Fruit fly (Drosophila melanogaster) ovary, adult (tissue): Measurements from ENCODE around the gene Gel.
A peak's percentile ranks its signal among the peaks of the same experiment; 100 is the strongest.
"Not testable (repeated sequence)": the region's sequence is repeated elsewhere in the genome, so short reads cannot be mapped to it uniquely, and the experiment has no call there.

Experiments used
- CG17801 ChIP-seq: fragments of 200-800 bp; optimal IDR thresholded peaks from 2 replicates; lab custom pipeline; 2019; ENCODE audit warnings: missing biosample characterization, mild to moderate bottlenecking, missing genetic modification characterization, moderate library complexity; ENCODE audit not compliant: partially characterized antibody

The Gel gene

DNA sequence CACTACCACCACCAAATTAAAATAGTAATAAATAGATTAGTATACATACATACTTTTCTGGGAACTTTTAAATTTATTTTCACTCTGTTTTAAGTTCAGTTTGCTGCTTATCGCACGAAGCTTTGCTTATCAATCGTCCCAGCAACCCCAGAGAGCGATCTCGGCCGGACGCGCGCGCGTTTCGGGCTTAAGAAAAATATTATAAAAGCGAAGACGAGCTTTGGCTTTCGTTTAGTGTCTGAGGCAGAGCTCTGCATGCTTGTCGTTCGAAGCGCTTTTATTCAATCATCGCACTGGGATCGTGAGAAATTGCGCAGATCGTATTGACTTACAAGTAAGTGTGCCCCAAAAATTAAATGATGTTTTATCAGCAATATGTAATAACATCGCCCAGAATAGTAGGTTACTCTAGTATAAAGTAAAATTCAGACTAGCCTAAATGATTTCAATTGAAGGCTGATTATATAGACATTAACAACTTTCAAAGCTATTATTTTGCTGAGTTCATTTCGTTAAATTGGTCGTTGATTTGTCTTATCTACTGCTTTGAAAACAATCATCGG lies at the start of gene Gel:
Gel (plus strand) TSS at position 227 of the 563 bp plus-strand sequence.
- no peak for TF ChIP-seq CG17801 (GFP tag; lab: Kevin White, UChicago)

DNA sequence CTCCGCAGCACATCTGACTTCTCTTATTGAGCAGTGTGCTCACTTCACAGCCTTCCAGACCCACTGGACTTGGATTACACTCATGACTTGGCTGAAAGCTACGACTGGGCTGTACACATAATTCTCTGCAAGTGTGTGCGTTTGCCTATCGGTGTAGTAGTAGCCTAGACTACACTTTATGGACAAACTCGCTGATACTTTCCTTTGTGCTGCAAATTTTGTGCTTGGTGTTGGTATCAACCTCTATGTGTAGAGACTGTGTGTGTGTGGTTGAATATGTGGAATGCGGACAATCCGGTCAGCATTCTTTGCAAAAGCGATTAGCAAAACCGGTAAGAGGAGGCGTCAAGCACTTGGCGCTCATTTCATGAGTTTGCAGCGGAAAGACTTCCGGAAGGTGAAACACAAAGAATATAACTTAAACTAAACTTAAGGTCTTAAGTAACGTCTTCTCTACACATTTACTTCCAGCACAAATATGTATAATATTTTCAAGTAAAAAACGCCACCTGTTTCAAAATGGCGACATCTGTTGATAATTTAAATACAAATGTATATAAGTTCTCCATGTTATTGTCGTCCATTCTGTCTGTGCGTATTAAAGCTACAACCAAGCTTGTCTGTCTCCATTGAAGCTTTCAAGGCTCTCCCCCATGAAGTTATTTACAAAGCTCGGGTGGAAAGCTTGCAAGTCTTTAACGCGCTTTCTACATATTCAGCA lies 48.0 kb upstream of the Gel start:
- TF ChIP-seq CG17801 (GFP tag; lab: Kevin White, UChicago) = no peak

- TF ChIP-seq CG17801 (GFP tag; lab: Kevin White, UChicago) = no peak
Measured at dm6 chr3R:4190160-4190559, 44.9 kb upstream of the Gel start, which contains the start of gene Dsk. Gene Dsk, minus strand, starts transcription at chr3R:4190260.

- peak; percentile 76 for TF ChIP-seq CG17801 (GFP tag; lab: Kevin White, UChicago)
Measured at dm6 chr3R:4197055-4197454, 38.0 kb upstream of the Gel start, which contains the start of gene beta-Man. Gene beta-Man, plus strand, starts transcription at chr3R:4197206.

dm6 chr3R:4211483-4211882 lies 23.5 kb upstream of the Gel start, which contains the start of gene aux:
Gene aux, plus strand, starts transcription at chr3R:4211783.
- TF ChIP-seq CG17801 (GFP tag; lab: Kevin White, UChicago) = not testable (repeated sequence)

dm6 chr3R:4214038-4214437 lies 21.0 kb upstream of the Gel start:
- TF ChIP-seq CG17801 (GFP tag; lab: Kevin White, UChicago) = no peak

DNA sequence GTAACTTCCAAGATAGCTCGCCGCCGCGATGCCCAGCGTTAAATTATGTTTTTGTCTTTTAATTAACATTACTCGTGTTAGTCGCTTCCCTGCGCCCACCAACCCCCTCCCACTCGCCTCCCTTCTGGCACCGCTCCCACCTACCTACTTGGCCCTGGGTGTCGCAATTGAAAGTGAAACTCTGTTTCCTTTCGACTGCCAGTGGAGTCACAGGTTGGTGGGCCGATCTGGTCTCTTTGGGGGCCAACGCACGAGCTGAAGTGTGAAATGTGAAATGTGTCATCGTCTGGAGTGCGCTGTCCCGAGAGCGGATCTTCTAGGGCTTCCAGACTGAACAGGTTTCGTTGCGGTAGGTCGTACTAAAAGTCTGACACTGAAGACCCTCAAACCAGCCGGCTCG lies 20.4 kb upstream of the Gel start:
- no peak for TF ChIP-seq CG17801 (GFP tag; lab: Kevin White, UChicago)

dm6 chr3R:4215264-4215993 lies 19.6 kb upstream of the Gel start, which contains the start of gene CG14636:
Gene CG14636, minus strand, starts transcription at chr3R:4215314.
- peak; percentile 33 for TF ChIP-seq CG17801 (GFP tag; lab: Kevin White, UChicago)

DNA sequence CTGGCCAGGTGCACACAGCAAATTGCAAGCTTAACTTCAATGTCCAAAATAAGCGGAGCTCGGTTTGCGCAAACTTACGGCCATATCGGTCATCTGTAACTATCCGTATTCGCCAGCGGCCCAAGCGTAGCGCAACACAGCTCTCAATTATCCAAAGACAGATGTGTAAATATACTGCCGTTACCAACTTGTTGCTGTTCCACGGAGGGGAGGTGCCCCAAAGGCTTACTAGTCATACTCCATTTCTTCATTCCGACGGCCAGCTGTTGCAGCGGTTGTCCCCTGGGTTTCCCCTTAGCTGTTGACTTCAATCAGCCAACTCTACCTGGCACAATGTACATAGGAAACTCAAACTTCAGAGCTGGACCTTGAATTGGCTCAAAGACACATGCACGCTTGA lies 15.0 kb upstream of the Gel start, which contains the start of gene CG31516:
CG31516 (minus strand) TSS at position 101 of the 400 bp plus-strand sequence.
- no peak for TF ChIP-seq CG17801 (GFP tag; lab: Kevin White, UChicago)

dm6 chr3R:4220780-4221179 lies 14.2 kb upstream of the Gel start:
- TF ChIP-seq CG17801 (GFP tag; lab: Kevin White, UChicago) = peak; percentile 63

- no peak for TF ChIP-seq CG17801 (GFP tag; lab: Kevin White, UChicago)
Measured at dm6 chr3R:4228426-4228825, 6.6 kb upstream of the Gel start.

dm6 chr3R:4229137-4229764 lies 5.8 kb upstream of the Gel start, which contains the start of gene DhpD:
Gene DhpD, minus strand, starts transcription at chr3R:4229238.
- TF ChIP-seq CG17801 (GFP tag; lab: Kevin White, UChicago) = peak; percentile 86

- no peak for TF ChIP-seq CG17801 (GFP tag; lab: Kevin White, UChicago)
Measured at dm6 chr3R:4232139-4233017, 2.6 kb upstream of the Gel start, which contains the start of gene CG14641. Gene CG14641, minus strand, starts transcription at chr3R:4232342.

- no peak for TF ChIP-seq CG17801 (GFP tag; lab: Kevin White, UChicago)
Measured at dm6 chr3R:4233018-4233385, 2.0 kb upstream of the Gel start, which contains the start of gene abs. Gene abs, plus strand, starts transcription at chr3R:4233047.
